Worm (Caenorhabditis elegans) whole organism, early embryonic: ENCODE measurements around the gene fbxc-52.

ENCODE experiments used
- aly-1 ChIP-seq: sonication (generic microtip); optimal IDR thresholded peaks from 2 replicates; lab custom pipeline; 2016; ENCODE audit warnings: missing genetic modification characterization, missing compliant biosample characterization
- ama-1 ChIP-seq: fragments of 150-350 bp; optimal IDR thresholded peaks from 2 replicates; lab custom pipeline; 2014
- ceh-13 ChIP-seq: fragments of 200-800 bp; sonication (Bioruptor generic); optimal IDR thresholded peaks from 2 replicates; lab custom pipeline; 2018; ENCODE audit warnings: mild to moderate bottlenecking, missing genetic modification characterization, missing compliant biosample characterization
- ceh-36 ChIP-seq: sonication (generic microtip); optimal IDR thresholded peaks from 2 replicates; lab custom pipeline; 2016; ENCODE audit warnings: missing genetic modification characterization, inconsistent platforms, missing compliant biosample characterization
- scrt-1 ChIP-seq: fragments of 200-800 bp; sonication (Bioruptor generic); IDR thresholded peaks from 2 replicates; pipeline ENCODE4 v1.3.6; 2022; ENCODE audit warnings: missing genetic modification characterization, missing compliant biosample characterization
- tbx-37 ChIP-seq: fragments of 200-800 bp; sonication (Bioruptor generic); conservative IDR thresholded peaks from 2 replicates; pipeline ENCODE4 v1.3.6; 2022; ENCODE audit warnings: missing genetic modification reagents, missing genetic modification characterization, missing compliant biosample characterization
- tra-4 ChIP-seq: sonication (generic microtip); optimal IDR thresholded peaks from 2 replicates; lab custom pipeline; 2017; ENCODE audit warnings: missing genetic modification characterization, missing compliant biosample characterization

DNA sequence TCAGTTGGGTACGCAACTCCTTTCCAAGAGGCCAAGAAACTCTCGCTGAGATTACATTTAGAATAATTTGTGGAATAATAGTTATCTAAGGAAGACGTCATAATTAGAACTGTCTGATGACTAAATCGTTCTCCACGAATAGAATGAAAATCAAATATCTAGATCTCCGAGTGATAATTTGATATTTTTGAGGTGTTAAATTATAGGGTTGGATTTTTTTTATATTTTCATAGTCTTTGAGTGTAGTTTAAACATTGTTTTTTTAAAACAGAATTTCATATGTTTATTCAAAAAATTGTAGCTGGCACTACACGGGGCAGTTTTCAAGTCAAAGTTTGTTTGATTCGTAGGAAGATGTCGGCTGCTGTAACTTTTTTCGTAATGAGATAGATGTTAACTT, 606 bp upstream of the fbxc-52 start, which contains the start of gene srh-99:
- TF ChIP-seq tbx-37 (GFP tag; lab: Robert Waterston, UW) (no peak), aly-1 (tag; lab: Kevin White, UChicago) (no peak), ceh-13 (no peak), tra-4 (no peak), ceh-36 (no peak), ama-1 (no peak), scrt-1 (no peak)
